Fruit fly (Drosophila melanogaster) whole organism, wandering third instar larva: ENCODE results near the gene CG6340.

Experiments
- Abd-B ChIP-seq: fragments of >200 bp; optimal IDR thresholded peaks from 2 replicates; lab custom pipeline; 2017; ENCODE audit warnings: missing biosample characterization, missing genetic modification characterization
- CG9705 ChIP-seq: fragments of 200-800 bp; sonication (Bioruptor generic); optimal IDR thresholded peaks from 2 replicates; lab custom pipeline; 2018; ENCODE audit warnings: missing biosample characterization, mild to moderate bottlenecking, missing genetic modification characterization
- CrebA ChIP-seq: fragments of 200-800 bp; sonication (Bioruptor generic); optimal IDR thresholded peaks from 2 replicates; lab custom pipeline; 2016; ENCODE audit warnings: missing biosample characterization, mild to moderate bottlenecking, missing genetic modification characterization, borderline replicate concordance
- Dfd ChIP-seq: fragments of >200 bp; optimal IDR thresholded peaks from 2 replicates; lab custom pipeline; 2017; ENCODE audit warnings: missing biosample characterization, missing genetic modification characterization
- Dif ChIP-seq: fragments of 200-275, 200-300 bp; sonication (Bioruptor generic); optimal IDR thresholded peaks from 2 replicates; lab custom pipeline; 2018; ENCODE audit warnings: missing biosample characterization, missing genetic modification characterization; ENCODE audit not compliant: partially characterized antibody
- GATAd ChIP-seq: sonication (Bioruptor generic); optimal IDR thresholded peaks from 2 replicates; lab custom pipeline; 2016; ENCODE audit warnings: missing biosample characterization, missing genetic modification characterization
- HLH106 ChIP-seq: fragments of 200-800 bp; optimal IDR thresholded peaks from 3 replicates; lab custom pipeline; 2019; ENCODE audit warnings: missing biosample characterization, mild to moderate bottlenecking, missing genetic modification characterization, moderate library complexity
- Hnf4 ChIP-seq: fragments of 200-800 bp; sonication (Bioruptor generic); optimal IDR thresholded peaks from 2 replicates; lab custom pipeline; 2016; ENCODE audit warnings: missing biosample characterization, mild to moderate bottlenecking, missing genetic modification characterization
- Hr78 ChIP-seq: fragments of >200 bp; optimal IDR thresholded peaks from 2 replicates; lab custom pipeline; 2017; ENCODE audit warnings: missing biosample characterization, missing genetic modification characterization
- Hr83 ChIP-seq: fragments of 200-300 bp; sonication (Bioruptor generic); optimal IDR thresholded peaks from 2 replicates; lab custom pipeline; 2016; ENCODE audit warnings: missing biosample characterization, mild to moderate bottlenecking, missing genetic modification characterization, moderate library complexity; ENCODE audit not compliant: poor library complexity, severe bottlenecking
- Jra ChIP-seq: sonication (Bioruptor generic); optimal IDR thresholded peaks from 2 replicates; lab custom pipeline; 2016; ENCODE audit warnings: missing biosample characterization, missing genetic modification characterization
- Mio ChIP-seq: sonication (Bioruptor generic); optimal IDR thresholded peaks from 2 replicates; lab custom pipeline; 2016; ENCODE audit warnings: missing biosample characterization, missing genetic modification characterization
- Myc ChIP-seq: fragments of >200 bp; optimal IDR thresholded peaks from 2 replicates; lab custom pipeline; 2017
- N ChIP-seq: fragments of >200 bp; optimal IDR thresholded peaks from 2 replicates; lab custom pipeline; 2018; ENCODE audit warnings: missing biosample characterization, missing external identifiers, missing genetic modification characterization
- OdsH ChIP-seq: fragments of 200-800 bp; sonication (Bioruptor generic); optimal IDR thresholded peaks from 2 replicates; lab custom pipeline; 2016; ENCODE audit warnings: missing biosample characterization, mild to moderate bottlenecking, missing genetic modification characterization
- Rel ChIP-seq, 2 experiments: fragments of 200-800 bp; sonication (Bioruptor generic) in 1 of 2; optimal IDR thresholded peaks; 2 replicates in 1 of 2; 3 replicates in 1 of 2; lab custom pipeline; 2016 to 2019; ENCODE audit warnings: mild to moderate bottlenecking in 2 of 2, missing biosample characterization in 2 of 2, missing genetic modification characterization in 2 of 2, moderate library complexity in 1 of 2
- br ChIP-seq: fragments of 200-800 bp; sonication (Bioruptor generic); optimal IDR thresholded peaks from 2 replicates; lab custom pipeline; 2016; ENCODE audit warnings: missing biosample characterization, missing genetic modification characterization
- brk ChIP-seq: fragments of 200-800 bp; sonication (Bioruptor generic); optimal IDR thresholded peaks from 2 replicates; lab custom pipeline; 2016; ENCODE audit warnings: missing biosample characterization, mild to moderate bottlenecking, missing genetic modification characterization
- dl ChIP-seq, 2 experiments: fragments of 175-275, 200-275 bp in 1 of 2; fragments of 200-275 bp in 1 of 2; sonication (Bioruptor generic); optimal IDR thresholded peaks; lab custom pipeline; 2018; ENCODE audit warnings: mild to moderate bottlenecking in 2 of 2, missing biosample characterization in 2 of 2, missing genetic modification characterization in 2 of 2, moderate library complexity in 2 of 2; ENCODE audit not compliant: partially characterized antibody in 2 of 2, insufficient read depth in 1 of 2
- dmrt93B ChIP-seq: fragments of 200-800 bp; sonication (Bioruptor generic); optimal IDR thresholded peaks from 2 replicates; lab custom pipeline; 2018; ENCODE audit warnings: missing biosample characterization, mild to moderate bottlenecking, missing genetic modification characterization
- dsf ChIP-seq: sonication (Bioruptor generic); optimal IDR thresholded peaks from 2 replicates; lab custom pipeline; 2016; ENCODE audit warnings: missing biosample characterization, missing genetic modification characterization, borderline replicate concordance
- ey ChIP-seq: fragments of 200-800 bp; sonication (Bioruptor generic); optimal IDR thresholded peaks from 2 replicates; lab custom pipeline; 2016; ENCODE audit warnings: missing biosample characterization, missing genetic modification characterization
- foxo ChIP-seq, 2 experiments: fragments of 200-800 bp; sonication (Bioruptor generic); optimal IDR thresholded peaks; 2 replicates in 1 of 2; 3 replicates in 1 of 2; lab custom pipeline; 2016 to 2017; ENCODE audit warnings: missing biosample characterization in 2 of 2, missing genetic modification characterization in 2 of 2
- fru ChIP-seq: fragments of 200-800 bp; sonication (Bioruptor generic); optimal IDR thresholded peaks from 3 replicates; lab custom pipeline; 2016; ENCODE audit warnings: missing biosample characterization, mild to moderate bottlenecking, missing genetic modification characterization
- h ChIP-seq: fragments of 200-800 bp; sonication (Bioruptor generic); optimal IDR thresholded peaks from 3 replicates; lab custom pipeline; 2016; ENCODE audit warnings: missing biosample characterization, mild to moderate bottlenecking, missing genetic modification characterization
- jim ChIP-seq: fragments of 175-275, 200-325 bp; sonication (Bioruptor generic); optimal IDR thresholded peaks from 2 replicates; lab custom pipeline; 2016; ENCODE audit warnings: missing biosample characterization, mild to moderate bottlenecking, missing genetic modification characterization
- lola ChIP-seq: fragments of >200 bp; optimal IDR thresholded peaks from 2 replicates; lab custom pipeline; 2017; ENCODE audit warnings: missing biosample characterization, missing genetic modification characterization
- pan ChIP-seq: fragments of >200 bp; optimal IDR thresholded peaks from 2 replicates; lab custom pipeline; 2017
- psq ChIP-seq: fragments of 200-800 bp; sonication (Bioruptor generic); optimal IDR thresholded peaks from 3 replicates; lab custom pipeline; 2017; ENCODE audit warnings: missing biosample characterization, mild to moderate bottlenecking, missing genetic modification characterization, moderate library complexity
- rgr ChIP-seq: fragments of 200-800 bp; sonication (Bioruptor generic); optimal IDR thresholded peaks from 3 replicates; lab custom pipeline; 2016; ENCODE audit warnings: missing biosample characterization, mild to moderate bottlenecking, missing genetic modification characterization
- sage ChIP-seq: fragments of 200-800 bp; sonication (Bioruptor generic); optimal IDR thresholded peaks from 2 replicates; lab custom pipeline; 2016; ENCODE audit warnings: missing biosample characterization, mild to moderate bottlenecking, missing genetic modification characterization
- sv ChIP-seq: fragments of 200-800 bp; sonication (Bioruptor generic); optimal IDR thresholded peaks from 3 replicates; lab custom pipeline; 2016; ENCODE audit warnings: missing biosample characterization, missing genetic modification characterization
- tai ChIP-seq: sonication (Bioruptor generic); optimal IDR thresholded peaks from 2 replicates; lab custom pipeline; 2016; ENCODE audit warnings: missing biosample characterization, missing genetic modification characterization
- usp ChIP-seq: fragments of >200 bp; optimal IDR thresholded peaks from 2 replicates; lab custom pipeline; 2017; ENCODE audit warnings: missing biosample characterization, missing genetic modification characterization
- woc ChIP-seq: sonication (Bioruptor generic); optimal IDR thresholded peaks from 2 replicates; lab custom pipeline; 2016; ENCODE audit warnings: missing biosample characterization, mild to moderate bottlenecking, missing genetic modification characterization

Gene CG6340

dm6 chrX:15464531-15464930 is 17.6 kb upstream of the CG6340 start:
- TF ChIP-seq br (GFP tag; lab: Kevin White, UChicago), result no peak
- TF ChIP-seq Rel (GFP tag; optimal IDR thresholded peaks at IDR 0.05; lab: Kevin White, UChicago), result no peak
- peak; percentile 87 for TF ChIP-seq Rel (tag; optimal IDR thresholded peaks at IDR 0.05; lab: Kevin White, UChicago)

DNA sequence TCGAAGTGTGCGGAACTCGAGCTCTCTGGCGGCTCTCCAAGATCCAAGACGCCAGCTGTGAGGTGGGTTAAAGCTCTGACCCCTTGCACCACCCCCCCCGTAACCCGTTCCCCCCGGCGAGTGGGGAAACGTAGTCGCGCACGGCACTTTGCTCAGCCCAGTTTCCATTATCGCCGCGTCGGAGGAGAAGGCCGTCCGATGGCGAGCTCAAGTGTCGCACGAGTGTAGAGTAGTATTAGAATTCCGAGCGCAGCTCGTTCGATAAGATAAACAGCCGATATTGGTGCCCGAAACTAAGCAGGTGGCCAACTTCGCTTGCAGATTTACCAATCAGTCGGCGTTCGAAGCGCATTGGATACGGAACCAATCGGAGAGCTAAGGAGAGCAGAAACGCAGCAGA is 16.8 kb upstream of the CG6340 start:
- no peak for TF ChIP-seq sv (GFP tag; lab: Kevin White, UChicago)
- TF ChIP-seq ey (GFP tag; lab: Kevin White, UChicago), result no peak
- no peak for TF ChIP-seq fru (GFP tag; lab: Kevin White, UChicago)
- no peak for TF ChIP-seq GATAd (GFP tag; lab: Kevin White, UChicago)
- no peak for TF ChIP-seq rgr (GFP tag; lab: Kevin White, UChicago)
- no peak for TF ChIP-seq h
- TF ChIP-seq brk, result no peak
- TF ChIP-seq Myc, result no peak
- TF ChIP-seq Dif (GFP tag; lab: Kevin White, UChicago), result no peak
- no peak for TF ChIP-seq psq (GFP tag; lab: Kevin White, UChicago)
- TF ChIP-seq N (GFP tag; lab: Kevin White, UChicago), result no peak
- no peak for TF ChIP-seq Mio
- no peak for TF ChIP-seq usp (GFP tag; lab: Kevin White, UChicago)
- no peak for TF ChIP-seq tai (GFP tag; lab: Kevin White, UChicago)
- no peak for TF ChIP-seq dsf (GFP tag; lab: Kevin White, UChicago)
- no peak for TF ChIP-seq Dfd (GFP tag; lab: Kevin White, UChicago)
- TF ChIP-seq lola (GFP tag; lab: Kevin White, UChicago), result no peak
- no peak for TF ChIP-seq HLH106 (tag; lab: Kevin White, UChicago)
- no peak for TF ChIP-seq br (GFP tag; lab: Kevin White, UChicago)
- no peak for TF ChIP-seq OdsH (GFP tag; lab: Kevin White, UChicago)

DNA sequence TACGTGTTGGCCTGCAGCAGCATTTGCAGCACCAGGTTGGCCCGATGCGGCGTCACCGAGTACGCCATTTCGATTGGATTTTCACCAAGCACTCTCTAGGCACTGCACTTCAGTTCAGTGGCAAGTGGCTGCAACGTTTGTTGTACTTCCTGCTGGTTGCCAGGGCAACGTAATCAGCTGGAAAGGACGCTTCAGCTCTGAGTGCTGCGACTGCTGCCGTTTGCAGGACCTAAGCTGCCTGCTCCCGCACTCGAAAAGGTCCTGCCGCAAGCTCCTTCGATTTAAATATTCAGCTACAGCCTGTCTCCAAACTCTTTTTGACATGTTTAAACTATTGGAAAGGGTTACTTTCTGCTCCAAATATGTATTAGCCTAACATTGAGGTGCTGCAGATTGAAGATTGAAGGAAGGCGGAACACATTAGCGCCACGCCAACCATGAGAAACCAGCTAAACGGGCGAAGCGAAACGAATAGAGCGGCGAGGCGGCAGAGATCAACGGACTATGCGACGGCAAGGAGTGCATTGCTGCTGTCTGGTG is 14.7 kb upstream of the CG6340 start, which contains the start of the genes CG15642 and CG15641:
CG15642 (minus strand) TSS at position 356 of the 540 bp plus-strand sequence.
CG15641 (plus strand) TSS at position 490 of the 540 bp plus-strand sequence.
- TF ChIP-seq fru (GFP tag; lab: Kevin White, UChicago) (no peak), Abd-B (no peak), Mio (no peak), woc (GFP tag; lab: Kevin White, UChicago) (no peak), Myc (no peak), ey (GFP tag; lab: Kevin White, UChicago) (no peak), foxo (GFP tag; optimal IDR thresholded peaks at IDR 0.05; lab: Kevin White, UChicago) (no peak), tai (GFP tag; lab: Kevin White, UChicago) (no peak), Hr83 (no peak)

dm6 chrX:15471904-15472303 is 10.3 kb upstream of the CG6340 start, which contains the start of the genes Grip128 and Alg14:
TSS of gene Grip128 (minus strand) at chrX:15472119.
TSS of gene Alg14 (plus strand) at chrX:15472164.
- TF ChIP-seq dl (GFP tag; optimal IDR thresholded peaks at IDR 0.05; lab: Kevin White, UChicago; ENCODE audit: insufficient read depth in 1 of 2, partially characterized antibody in 2 of 2) (no peak), CG9705 (GFP tag; lab: Kevin White, UChicago) (no peak), jim (no peak), Jra (GFP tag; lab: Kevin White, UChicago) (no peak), Dfd (GFP tag; lab: Kevin White, UChicago) (no peak), CrebA (GFP tag; lab: Kevin White, UChicago) (no peak)
- TF ChIP-seq, all 38 proteins: peak for 0

dm6 chrX:15475367-15475789 is 6.8 kb upstream of the CG6340 start, which contains the start of gene mh:
TSS of gene mh (minus strand) at chrX:15475400.
- TF ChIP-seq dmrt93B (GFP tag; lab: Kevin White, UChicago) (no peak), rgr (GFP tag; lab: Kevin White, UChicago) (no peak), brk (no peak), Mio (no peak), GATAd (GFP tag; lab: Kevin White, UChicago) (no peak), woc (GFP tag; lab: Kevin White, UChicago) (no peak), Abd-B (no peak), CrebA (GFP tag; lab: Kevin White, UChicago) (no peak), Hr78 (GFP tag; lab: Kevin White, UChicago) (no peak), lola (GFP tag; lab: Kevin White, UChicago) (no peak), Myc (no peak), psq (GFP tag; lab: Kevin White, UChicago) (no peak), Hnf4 (GFP tag; lab: Kevin White, UChicago) (no peak), N (GFP tag; lab: Kevin White, UChicago) (no peak), pan (lab: Kevin White, UChicago) (no peak), sage (GFP tag; lab: Kevin White, UChicago) (no peak)
- TF ChIP-seq, all 38 proteins: peak for 0
